Fruit fly (Drosophila melanogaster): ENCODE data around the gene Fur1.

- no peak for TF ChIP-seq Hr39 (GFP tag; optimal IDR thresholded peaks at IDR 0.05)
- TF ChIP-seq Ets96B (tag; optimal IDR thresholded peaks at IDR 0.05), result no peak
- no peak for TF ChIP-seq topi (GFP tag; optimal IDR thresholded peaks at IDR 0.05)
- TF ChIP-seq CG32006 (GFP tag; optimal IDR thresholded peaks at IDR 0.05), result no peak
- no peak for TF ChIP-seq fd85E (GFP tag; optimal IDR thresholded peaks at IDR 0.05)
- TF ChIP-seq CG6276 (GFP tag; optimal IDR thresholded peaks at IDR 0.05), result no peak
- TF ChIP-seq esn (GFP tag; optimal IDR thresholded peaks at IDR 0.05), result no peak
- TF ChIP-seq fkh (GFP tag; optimal IDR thresholded peaks at IDR 0.05), result peak; percentile 95
- no peak for TF ChIP-seq CG9139 (GFP tag; optimal IDR thresholded peaks at IDR 0.05)
- no peak for TF ChIP-seq cyc (GFP tag; optimal IDR thresholded peaks at IDR 0.05)
These were observed 3.9 kb upstream of the Fur1 start, which contains the start of the genes CG4553 and MED28 for dm6 chr3R:25476744-25477143.

Measured in whole organism, prepupa.